Worm (Caenorhabditis elegans): ENCODE results near the gene him-3.

him-3 gene

DNA sequence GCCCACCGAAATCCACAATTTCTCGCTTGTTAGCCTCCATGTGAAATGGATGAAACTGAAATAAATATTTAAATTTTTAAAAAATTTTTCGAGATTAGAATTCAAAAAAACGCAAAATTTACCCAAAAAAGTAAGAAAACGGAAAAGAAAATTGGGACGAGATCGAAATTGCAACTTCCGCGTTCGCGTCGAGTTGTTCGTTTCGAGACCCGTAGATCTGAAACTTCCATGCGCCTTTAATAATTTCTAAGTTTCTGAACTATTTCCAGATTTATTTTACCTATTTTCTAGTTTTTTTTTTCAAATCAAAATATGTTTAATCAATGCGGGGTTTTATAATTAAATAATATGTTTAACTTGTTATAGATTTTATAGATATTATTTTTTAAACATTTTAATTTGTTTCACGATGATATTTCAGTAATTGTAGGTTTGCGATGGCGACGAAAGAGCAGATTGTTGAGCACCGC lies at the start of gene him-3, which contains the start of gene pgl-1:
him-3 (plus strand) TSS at position 420 of the 470 bp plus-strand sequence.
pgl-1 (minus strand) TSS at position 230 of the 470 bp plus-strand sequence.
- no peak for TF ChIP-seq ceh-30 (tag; optimal IDR thresholded peaks at IDR 0.05)
- TF ChIP-seq lin-11 (tag; optimal IDR thresholded peaks at IDR 0.05): no peak
- TF ChIP-seq K02D7.2 (tag; optimal IDR thresholded peaks at IDR 0.05): no peak
- TF ChIP-seq ceh-22 (tag; optimal IDR thresholded peaks at IDR 0.05): no peak
- no peak for TF ChIP-seq fkh-6 (tag; optimal IDR thresholded peaks at IDR 0.05)
- TF ChIP-seq nhr-232 (tag; optimal IDR thresholded peaks at IDR 0.05): no peak
- TF ChIP-seq ref-2 (tag; optimal IDR thresholded peaks at IDR 0.05): no peak

DNA sequence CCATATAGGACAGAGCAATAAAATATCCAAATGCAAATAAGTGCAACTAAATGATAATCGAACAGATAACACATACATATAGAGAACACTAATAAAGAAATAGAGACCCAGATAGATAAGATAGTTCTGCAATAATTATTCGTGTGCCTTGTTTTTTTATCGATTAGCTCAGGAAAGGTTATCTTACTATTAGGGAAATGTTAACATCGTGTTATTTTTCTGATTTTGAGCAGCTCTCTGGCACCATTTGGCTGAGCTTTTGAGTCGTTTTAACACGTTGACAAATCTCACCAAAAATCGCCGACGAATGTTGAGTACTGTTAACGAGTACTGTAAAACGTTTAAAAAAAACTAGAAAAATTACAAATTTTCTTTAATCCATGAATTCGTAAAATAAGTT lies 48.9 kb upstream of the him-3 start, which contains the start of gene cest-6:
cest-6 (minus strand) TSS at position 101 of the 400 bp plus-strand sequence.
- no peak for TF ChIP-seq dmd-4 (tag; optimal IDR thresholded peaks at IDR 0.05; ENCODE audit: borderline replicate concordance)
- TF ChIP-seq elt-2 (tag; optimal IDR thresholded peaks at IDR 0.05): peak; percentile 48

DNA sequence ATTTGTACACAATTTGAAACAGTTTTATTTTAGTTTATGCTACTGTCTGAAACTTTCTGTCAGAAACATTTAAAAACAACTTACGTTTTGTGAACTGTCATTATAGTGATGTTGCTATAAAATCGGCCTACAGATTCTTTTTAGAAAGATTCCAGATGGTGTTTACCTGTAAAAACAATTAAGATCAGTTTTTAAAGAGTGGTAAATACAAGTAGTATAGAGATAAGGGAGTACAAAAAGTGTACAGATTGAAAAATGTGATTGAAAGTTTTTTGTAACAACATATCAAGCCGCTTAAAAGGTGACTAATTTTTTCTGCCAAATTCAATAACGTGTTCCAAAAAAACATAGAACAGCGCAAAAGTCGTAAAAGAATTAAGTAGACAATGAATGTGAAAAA lies 39.8 kb upstream of the him-3 start, which contains the start of gene npr-12:
npr-12 (minus strand) TSS at position 101 of the 400 bp plus-strand sequence.
- TF ChIP-seq ceh-45 (GFP tag; IDR thresholded peaks at IDR 0.05) (no peak), sox-2 (GFP tag; IDR thresholded peaks at IDR 0.05) (no peak), T23F11.4 (GFP tag; optimal IDR thresholded peaks at IDR 0.05) (no peak), mec-3 (tag; optimal IDR thresholded peaks at IDR 0.05; ENCODE audit: borderline replicate concordance) (no peak), ceh-34 (tag; optimal IDR thresholded peaks at IDR 0.05) (no peak), odd-2 (tag; optimal IDR thresholded peaks at IDR 0.05) (no peak), hlh-15 (tag; optimal IDR thresholded peaks at IDR 0.05) (no peak), gmeb-2 (tag; optimal IDR thresholded peaks at IDR 0.05) (no peak), pha-4 (tag; optimal IDR thresholded peaks at IDR 0.05) (no peak), dmd-4 (tag; optimal IDR thresholded peaks at IDR 0.05; ENCODE audit: borderline replicate concordance) (no peak), eyg-1 (tag; optimal IDR thresholded peaks at IDR 0.05) (no peak), pat-9 (tag; optimal IDR thresholded peaks at IDR 0.05) (no peak), elt-2 (tag; optimal IDR thresholded peaks at IDR 0.05) (no peak)

DNA sequence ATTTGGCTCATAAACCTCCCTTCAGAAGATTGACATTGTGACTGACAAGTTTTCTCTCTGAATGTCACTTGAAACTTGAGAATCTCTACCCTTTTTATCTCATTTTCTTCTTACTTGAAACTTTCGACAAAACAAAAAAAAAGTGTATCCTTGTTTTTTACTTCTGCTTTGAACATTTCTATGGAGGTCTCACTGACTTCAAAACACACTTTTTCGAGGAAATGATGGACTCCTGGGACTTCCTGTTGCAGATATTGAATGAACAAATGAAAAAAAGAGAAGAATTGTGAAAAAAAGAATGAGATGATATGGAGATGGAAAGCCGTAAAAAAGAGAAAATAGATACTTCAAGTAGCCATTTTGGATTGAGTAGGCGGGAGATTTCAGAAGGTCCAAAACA lies 36.2 kb upstream of the him-3 start:
- TF ChIP-seq unc-55 (GFP tag; optimal IDR thresholded peaks at IDR 0.05): no peak
- no peak for TF ChIP-seq odd-2 (tag; optimal IDR thresholded peaks at IDR 0.05)
- no peak for TF ChIP-seq C38D4.7 (GFP tag; optimal IDR thresholded peaks at IDR 0.05)
- TF ChIP-seq madf-2 (tag; optimal IDR thresholded peaks at IDR 0.05): no peak
- no peak for TF ChIP-seq ceh-18 (tag; optimal IDR thresholded peaks at IDR 0.05)
- no peak for TF ChIP-seq syd-9 (tag; optimal IDR thresholded peaks at IDR 0.05)
- no peak for TF ChIP-seq ceh-19 (GFP tag; optimal IDR thresholded peaks at IDR 0.05)
- TF ChIP-seq ttx-3 (tag; optimal IDR thresholded peaks at IDR 0.05): no peak
- no peak for TF ChIP-seq ceh-30 (tag; optimal IDR thresholded peaks at IDR 0.05)

DNA sequence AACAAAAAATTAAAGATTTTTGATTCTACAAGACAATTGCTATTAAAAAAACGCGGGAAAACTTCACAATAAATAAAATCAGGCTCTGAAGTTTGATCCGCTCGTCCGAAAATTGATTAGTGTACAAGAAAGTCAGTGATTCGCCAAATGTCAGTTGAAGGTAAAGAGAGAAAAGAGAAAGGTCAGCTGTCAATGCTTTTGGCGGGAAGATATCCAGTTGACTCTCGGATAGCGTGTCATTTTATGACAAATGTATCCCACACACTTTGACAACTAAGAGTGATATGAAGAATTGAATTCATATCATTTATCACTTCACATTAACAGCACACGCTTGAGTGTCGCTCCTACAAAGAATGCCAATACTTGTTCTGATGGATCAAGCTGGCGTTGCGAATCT lies 30.5 kb upstream of the him-3 start:
- TF ChIP-seq rnt-1 (tag; optimal IDR thresholded peaks at IDR 0.05): peak; percentile 1
- TF ChIP-seq unc-55 (GFP tag; optimal IDR thresholded peaks at IDR 0.05): peak; percentile 69
- no peak for TF ChIP-seq hlh-6 (tag; optimal IDR thresholded peaks at IDR 0.05)

DNA sequence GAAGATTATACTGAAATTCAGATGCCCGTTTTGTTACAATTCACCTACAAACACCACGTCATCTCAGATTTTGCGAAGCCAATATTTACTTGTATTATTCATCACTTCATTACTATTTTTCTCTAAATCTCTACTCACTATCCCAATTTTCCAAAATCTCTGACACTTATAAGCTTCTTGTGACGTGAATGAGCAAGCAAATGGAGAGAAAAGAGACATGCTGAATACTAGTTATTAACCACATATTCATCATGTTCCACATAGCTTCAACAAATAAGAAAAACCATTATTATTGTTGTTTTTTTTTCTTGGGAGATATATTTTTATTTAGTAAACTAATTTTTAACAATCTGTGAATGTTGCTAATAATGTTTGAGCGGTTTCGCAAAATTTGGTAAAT lies 26.0 kb upstream of the him-3 start:
- no peak for TF ChIP-seq ets-4 (tag; optimal IDR thresholded peaks at IDR 0.05)
- no peak for TF ChIP-seq pha-4 (tag; optimal IDR thresholded peaks at IDR 0.05)
- TF ChIP-seq C38D4.7 (GFP tag; optimal IDR thresholded peaks at IDR 0.05): no peak
- TF ChIP-seq lin-11 (tag; optimal IDR thresholded peaks at IDR 0.05): no peak
- no peak for TF ChIP-seq ceh-19 (GFP tag; optimal IDR thresholded peaks at IDR 0.05)
- TF ChIP-seq unc-86 (tag; optimal IDR thresholded peaks at IDR 0.05): no peak
- TF ChIP-seq hlh-6 (tag; optimal IDR thresholded peaks at IDR 0.05): no peak
- no peak for TF ChIP-seq Y22D7AL.16 (tag; optimal IDR thresholded peaks at IDR 0.05)
- no peak for TF ChIP-seq unc-55 (GFP tag; optimal IDR thresholded peaks at IDR 0.05)
- TF ChIP-seq dve-1 (tag; optimal IDR thresholded peaks at IDR 0.05): no peak
- TF ChIP-seq ceh-34 (tag; optimal IDR thresholded peaks at IDR 0.05): no peak
- TF ChIP-seq ceh-2 (tag; optimal IDR thresholded peaks at IDR 0.05): no peak
- TF ChIP-seq tbx-7 (tag; optimal IDR thresholded peaks at IDR 0.05): no peak
- no peak for TF ChIP-seq ceh-18 (tag; optimal IDR thresholded peaks at IDR 0.05)
- TF ChIP-seq ztf-16 (tag; optimal IDR thresholded peaks at IDR 0.05): no peak
- no peak for TF ChIP-seq gmeb-2 (tag; optimal IDR thresholded peaks at IDR 0.05)
- no peak for TF ChIP-seq nfya-1 (tag; optimal IDR thresholded peaks at IDR 0.05)
- no peak for TF ChIP-seq sox-4 (tag; optimal IDR thresholded peaks at IDR 0.05)
- no peak for TF ChIP-seq pat-9 (tag; optimal IDR thresholded peaks at IDR 0.05)

Measured in whole organism, late embryonic.